Worm (Caenorhabditis elegans) whole organism, late embryonic: Measurements from ENCODE around the gene ZK896.5.

Experiments
- K02D7.2 ChIP-seq: sonication (generic microtip); optimal IDR thresholded peaks from 2 replicates; lab custom pipeline; 2017; ENCODE audit warnings: mild to moderate bottlenecking, missing genetic modification characterization, missing compliant biosample characterization
- K09A11.1 ChIP-seq: sonication (generic microtip); optimal IDR thresholded peaks from 2 replicates; lab custom pipeline; 2017; ENCODE audit warnings: antibody characterized with exemption, mild to moderate bottlenecking, missing genetic modification characterization, missing compliant biosample characterization; ENCODE audit not compliant: insufficient read depth
- T23F11.4 ChIP-seq: fragments of 200-800 bp; sonication (Bioruptor generic); optimal IDR thresholded peaks from 2 replicates; lab custom pipeline; 2018; ENCODE audit warnings: mild to moderate bottlenecking, missing genetic modification characterization, missing compliant biosample characterization
- Y22D7AL.16 ChIP-seq: sonication (generic microtip); optimal IDR thresholded peaks from 2 replicates; lab custom pipeline; 2016; ENCODE audit warnings: missing genetic modification characterization, missing compliant biosample characterization
- ama-1 ChIP-seq: fragments of 150-350 bp; optimal IDR thresholded peaks from 2 replicates; lab custom pipeline; 2014
- ceh-22 ChIP-seq: sonication (generic microtip); optimal IDR thresholded peaks from 2 replicates; lab custom pipeline; 2017; ENCODE audit warnings: missing biosample characterization, missing genetic modification characterization
- ceh-31 ChIP-seq: sonication (generic microtip); optimal IDR thresholded peaks from 2 replicates; lab custom pipeline; 2016; ENCODE audit warnings: missing genetic modification characterization, missing compliant biosample characterization
- ceh-6 ChIP-seq: fragments of 200-800 bp; sonication (Bioruptor generic); optimal IDR thresholded peaks from 2 replicates; lab custom pipeline; 2018; ENCODE audit warnings: mild to moderate bottlenecking, missing genetic modification characterization, missing compliant biosample characterization
- ceh-9 ChIP-seq: sonication (generic microtip); optimal IDR thresholded peaks from 2 replicates; lab custom pipeline; 2016; ENCODE audit warnings: mild to moderate bottlenecking, missing genetic modification characterization, inconsistent platforms, missing compliant biosample characterization
- elt-2 ChIP-seq: sonication (generic microtip); optimal IDR thresholded peaks from 2 replicates; lab custom pipeline; 2016; ENCODE audit warnings: missing genetic modification reagents, missing genetic modification characterization, missing compliant biosample characterization
- elt-4 ChIP-seq: sonication (generic microtip); optimal IDR thresholded peaks from 2 replicates; lab custom pipeline; 2016; ENCODE audit warnings: missing genetic modification characterization, missing compliant biosample characterization
- eyg-1 ChIP-seq: sonication (generic microtip); optimal IDR thresholded peaks from 2 replicates; lab custom pipeline; 2016; ENCODE audit warnings: missing genotype, missing genetic modification characterization, missing compliant biosample characterization
- fkh-6 ChIP-seq: sonication (generic microtip); optimal IDR thresholded peaks from 2 replicates; lab custom pipeline; 2016; ENCODE audit warnings: missing genetic modification characterization, missing compliant biosample characterization
- gmeb-2 ChIP-seq: sonication (generic microtip); optimal IDR thresholded peaks from 2 replicates; lab custom pipeline; 2016; ENCODE audit warnings: missing genetic modification characterization, inconsistent platforms, missing compliant biosample characterization
- hlh-30 ChIP-seq: sonication (generic microtip); optimal IDR thresholded peaks from 2 replicates; lab custom pipeline; 2017; ENCODE audit warnings: antibody characterized with exemption, missing genetic modification characterization, missing compliant biosample characterization; ENCODE audit not compliant: insufficient read depth
- hlh-6 ChIP-seq: sonication (generic microtip); optimal IDR thresholded peaks from 2 replicates; lab custom pipeline; 2016; ENCODE audit warnings: missing genotype, missing genetic modification characterization, missing compliant biosample characterization
- lin-11 ChIP-seq: fragments of 200-800 bp; sonication (Bioruptor generic); optimal IDR thresholded peaks from 2 replicates; lab custom pipeline; 2018; ENCODE audit warnings: mild to moderate bottlenecking, missing genetic modification characterization, missing compliant biosample characterization
- madf-2 ChIP-seq: sonication (generic microtip); optimal IDR thresholded peaks from 2 replicates; lab custom pipeline; 2017; ENCODE audit warnings: missing genetic modification characterization, missing compliant biosample characterization
- mec-3 ChIP-seq: sonication (generic microtip); optimal IDR thresholded peaks from 2 replicates; lab custom pipeline; 2016; ENCODE audit warnings: borderline replicate concordance, missing genetic modification characterization, missing compliant biosample characterization
- nfya-1 ChIP-seq: sonication (generic microtip); optimal IDR thresholded peaks from 2 replicates; lab custom pipeline; 2017; ENCODE audit warnings: missing genetic modification characterization, mild to moderate bottlenecking, missing compliant biosample characterization, antibody characterized with exemption, moderate library complexity
- nhr-11 ChIP-seq: fragments of 150-350 bp; optimal IDR thresholded peaks from 2 replicates; lab custom pipeline; 2014; ENCODE audit warnings: missing biosample characterization, missing genetic modification characterization
- npax-4 ChIP-seq: sonication (generic microtip); optimal IDR thresholded peaks from 2 replicates; lab custom pipeline; 2016; ENCODE audit warnings: missing genetic modification characterization, missing compliant biosample characterization
- pag-3 ChIP-seq: sonication (generic microtip); optimal IDR thresholded peaks from 2 replicates; lab custom pipeline; 2016; ENCODE audit warnings: missing compliant biosample characterization, missing genetic modification characterization, borderline replicate concordance
- pax-1 ChIP-seq: fragments of 150-350 bp; optimal IDR thresholded peaks from 2 replicates; lab custom pipeline; 2014; ENCODE audit warnings: missing biosample characterization, missing genetic modification characterization
- pha-4 ChIP-seq: fragments of 150-350 bp; optimal IDR thresholded peaks from 2 replicates; lab custom pipeline; 2018; ENCODE audit warnings: missing biosample characterization, missing genetic modification reagents, missing genetic modification characterization
- pqm-1 ChIP-seq: sonication (generic microtip); optimal IDR thresholded peaks from 2 replicates; lab custom pipeline; 2016; ENCODE audit warnings: missing genetic modification characterization, missing compliant biosample characterization
- sdc-2 ChIP-seq: sonication (generic microtip); optimal IDR thresholded peaks from 2 replicates; lab custom pipeline; 2016; ENCODE audit warnings: missing genotype, missing genetic modification characterization, missing compliant biosample characterization
- syd-9 ChIP-seq: sonication (generic microtip); optimal IDR thresholded peaks from 2 replicates; lab custom pipeline; 2016; ENCODE audit warnings: mild to moderate bottlenecking, missing genetic modification characterization, moderate library complexity, missing compliant biosample characterization
- ttx-3 ChIP-seq: sonication (generic microtip); optimal IDR thresholded peaks from 2 replicates; lab custom pipeline; 2016; ENCODE audit warnings: missing genetic modification reagents, missing genetic modification characterization, missing compliant biosample characterization
- unc-3 ChIP-seq, 2 experiments: fragments of 200-800 bp in 1 of 2; sonication (Bioruptor generic) in 1 of 2; sonication (generic microtip) in 1 of 2; conservative IDR thresholded peaks in 1 of 2; optimal IDR thresholded peaks in 1 of 2; 2 replicates each; pipeline versions ENCODE4 v1.3.6 to Lab custom; 2016 to 2022; ENCODE audit warnings: missing compliant biosample characterization in 2 of 2, missing genetic modification characterization in 2 of 2, missing genetic modification reagents in 1 of 2
- ztf-16 ChIP-seq: sonication (generic microtip); optimal IDR thresholded peaks from 2 replicates; lab custom pipeline; 2017; ENCODE audit warnings: missing genetic modification characterization, missing compliant biosample characterization

The ZK896.5 gene

ce11 chrIV:12842121-12842520 lies 37.3 kb downstream of the ZK896.5 start:
- peak; percentile 65 for TF ChIP-seq elt-2 (tag; lab: Kevin White, UChicago)
- no peak for TF ChIP-seq mec-3
- TF ChIP-seq, all 69 proteins: peak for 1

DNA sequence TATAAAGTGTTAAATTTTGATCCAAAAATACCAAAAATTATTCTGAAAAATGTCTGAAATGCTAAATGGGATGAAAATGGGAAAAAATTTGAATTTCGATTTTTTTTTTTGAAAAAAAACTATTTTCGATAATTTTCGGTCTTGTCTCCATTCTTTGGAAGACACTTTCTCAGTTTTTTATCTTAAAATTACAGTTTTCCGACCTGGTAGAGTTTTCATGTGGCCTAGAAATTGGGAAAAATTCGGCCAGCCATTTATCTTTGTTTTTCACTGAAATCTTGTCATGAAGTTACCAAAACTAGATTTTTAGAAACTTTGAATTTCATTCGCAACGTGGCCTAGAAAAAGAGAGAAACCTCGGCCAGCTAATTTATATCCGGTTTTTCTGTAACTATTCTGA lies 38.6 kb downstream of the ZK896.5 start:
- TF ChIP-seq mec-3 (no peak), ama-1 (lab: Kevin White, UChicago) (no peak), pha-4 (no peak), pax-1 (no peak), eyg-1 (tag; lab: Kevin White, UChicago) (no peak), nhr-11 (tag; lab: Kevin White, UChicago) (no peak), elt-4 (no peak), madf-2 (tag; lab: Kevin White, UChicago) (no peak), hlh-30 (no peak), ceh-22 (no peak), T23F11.4 (GFP tag; lab: Kevin White, UChicago) (no peak), pag-3 (tag; lab: Kevin White, UChicago) (no peak), unc-3 (GFP tag; conservative IDR thresholded peaks at IDR 0.05; lab: Robert Waterston, UW) (no peak), unc-3 (tag; optimal IDR thresholded peaks at IDR 0.05; lab: Kevin White, UChicago) (no peak), fkh-6 (tag; lab: Kevin White, UChicago) (no peak)

- TF ChIP-seq K09A11.1 (tag; lab: Kevin White, UChicago) (no peak), sdc-2 (no peak), npax-4 (tag; lab: Kevin White, UChicago) (no peak), unc-3 (GFP tag; conservative IDR thresholded peaks at IDR 0.05; lab: Robert Waterston, UW) (no peak), unc-3 (tag; optimal IDR thresholded peaks at IDR 0.05; lab: Kevin White, UChicago) (no peak), nfya-1 (tag; lab: Kevin White, UChicago) (no peak), Y22D7AL.16 (tag; lab: Kevin White, UChicago) (no peak), ama-1 (lab: Kevin White, UChicago) (no peak), gmeb-2 (tag; lab: Kevin White, UChicago) (no peak), ceh-31 (tag; lab: Kevin White, UChicago) (no peak), pqm-1 (tag; lab: Kevin White, UChicago) (no peak), ztf-16 (tag; lab: Kevin White, UChicago) (no peak)
Observed at ce11 chrIV:12840348-12840747, 39.1 kb downstream of the ZK896.5 start.

DNA sequence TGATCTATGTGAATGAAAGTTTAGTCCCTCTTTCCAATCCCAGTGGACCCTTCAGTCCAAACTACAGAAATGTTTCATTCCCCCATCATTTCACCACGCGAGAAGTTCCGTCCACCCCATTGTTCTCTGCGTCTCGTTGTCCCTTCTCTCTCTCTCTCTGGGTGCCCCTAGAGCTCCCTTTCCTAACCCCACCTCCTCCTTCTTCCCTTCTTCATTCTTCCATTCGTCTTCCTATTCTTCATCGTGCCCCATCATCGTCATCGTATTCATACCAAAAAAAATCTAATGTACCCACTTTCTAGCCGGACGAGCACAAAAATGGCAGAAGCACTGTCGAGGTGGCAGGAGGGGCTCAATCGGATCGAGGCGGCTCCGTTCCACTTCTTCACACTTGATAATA lies 43.2 kb downstream of the ZK896.5 start, which contains the start of gene M02B1.3:
TSS of gene M02B1.3 (plus strand) at position 301 of the 400 bp plus-strand sequence.
- TF ChIP-seq pag-3 (tag; lab: Kevin White, UChicago) (no peak), hlh-6 (tag; lab: Kevin White, UChicago) (peak; percentile 11), ceh-9 (no peak), ceh-31 (tag; lab: Kevin White, UChicago) (peak; percentile 9), nhr-11 (tag; lab: Kevin White, UChicago) (no peak)

DNA sequence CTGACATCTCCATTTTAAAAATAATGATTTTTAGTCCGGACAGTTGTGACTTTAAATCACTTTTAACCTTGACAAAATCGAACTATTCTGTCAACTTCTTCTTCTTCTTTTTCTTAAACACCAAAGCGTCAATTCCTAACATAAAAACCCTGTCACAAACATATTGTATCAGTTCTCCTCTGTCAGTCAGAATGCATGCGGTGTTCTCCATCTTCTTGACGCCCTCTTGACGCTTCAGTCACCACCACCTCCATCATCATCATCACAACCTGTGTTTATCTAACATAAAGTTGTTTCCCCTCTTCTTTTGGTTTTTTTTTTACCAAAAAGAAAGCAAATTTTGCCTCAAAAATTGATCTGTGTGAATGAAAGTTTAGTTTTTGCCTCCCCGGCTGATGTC lies 44.1 kb downstream of the ZK896.5 start:
- TF ChIP-seq nfya-1 (tag; lab: Kevin White, UChicago) = no peak

DNA sequence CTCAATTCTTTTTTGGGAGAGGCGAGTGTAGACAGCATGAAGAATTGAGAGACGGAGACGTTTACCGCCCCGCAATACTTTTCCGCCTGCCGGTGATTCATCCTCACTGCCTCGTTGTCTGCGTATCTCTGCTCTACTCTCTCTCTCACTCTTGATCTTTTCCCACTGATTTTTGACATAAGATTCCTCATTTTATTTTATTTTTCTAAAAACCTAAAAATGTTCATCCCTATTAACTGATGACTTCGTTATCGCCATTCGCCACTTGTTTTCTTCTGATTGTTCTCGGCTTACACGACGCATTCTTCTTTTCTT lies 45.1 kb downstream of the ZK896.5 start:
- TF ChIP-seq ttx-3 (no peak), lin-11 (no peak), syd-9 (tag; lab: Kevin White, UChicago) (no peak), ceh-6 (GFP tag; lab: Kevin White, UChicago) (no peak), eyg-1 (tag; lab: Kevin White, UChicago) (no peak), K02D7.2 (tag; lab: Kevin White, UChicago) (no peak), nfya-1 (tag; lab: Kevin White, UChicago) (peak; percentile 22)
